Worm (Caenorhabditis elegans) whole organism, L1 larva: ENCODE measurements around the gene Y45F3A.1.

Experiments used
- lin-14 ChIP-seq: fragments of 200-800 bp; sonication (Bioruptor generic); optimal IDR thresholded peaks from 2 replicates; lab custom pipeline; 2018; ENCODE audit warnings: mild to moderate bottlenecking, missing genetic modification characterization, moderate library complexity, missing compliant biosample characterization
- unc-62 ChIP-seq: fragments of 150-350 bp; optimal IDR thresholded peaks from 2 replicates; lab custom pipeline; 2014; ENCODE audit warnings: missing biosample characterization, missing genetic modification reagents, missing genetic modification characterization
- zag-1 ChIP-seq: fragments of 150-350 bp; optimal IDR thresholded peaks from 2 replicates; lab custom pipeline; 2014; ENCODE audit warnings: missing biosample characterization, missing genetic modification characterization

- TF ChIP-seq unc-62, result no peak
- no peak for TF ChIP-seq zag-1 (tag; lab: Kevin White, UChicago)
- no peak for TF ChIP-seq lin-14
Measured at ce11 chrIII:10569246-10569645, 7.5 kb upstream of the Y45F3A.1 start.
